In the genomic region with DNA sequence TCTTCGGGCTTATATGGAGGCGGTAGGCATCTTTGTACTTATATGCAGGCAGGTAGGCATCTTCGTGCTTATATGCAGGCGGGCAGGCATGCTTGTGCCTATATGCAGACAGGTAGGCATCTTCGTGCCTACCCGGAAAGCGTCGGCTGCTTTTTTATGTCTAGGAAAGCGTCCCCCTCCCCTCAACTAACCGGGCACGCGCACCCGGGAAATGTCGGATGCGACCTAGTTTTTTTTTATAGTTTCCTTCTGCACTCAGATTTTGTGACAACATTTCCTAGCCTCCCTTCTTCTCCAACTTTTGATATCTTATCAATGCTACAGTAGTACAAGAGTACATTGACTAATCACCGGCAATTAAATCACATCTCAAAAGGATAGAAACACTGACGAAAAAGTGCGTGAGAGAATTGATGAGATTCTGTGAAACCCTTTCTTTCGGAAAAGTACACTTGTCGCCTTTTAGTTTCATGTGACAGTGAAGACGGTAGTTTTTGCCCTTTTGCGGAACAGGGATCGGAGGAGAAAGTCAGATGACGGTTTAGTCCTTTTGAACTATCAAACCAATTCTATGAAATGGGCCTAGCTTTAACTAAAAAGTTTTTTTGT, we compare ENCODE assay signal across 3 worm cellular contexts.
TF ChIP-seq lines count a peak whose summit lies in the region.

No protein-coding gene starts in this region.

TF ChIP-seq in whole organism, L1 larva, 84 proteins besides CTCF, POLR2A, EP300 and RAD21 (continued from another document and continues in another):
- TF ChIP-seq F16B12.6 (tag; optimal IDR thresholded peaks at IDR 0.05; lab: Kevin White, UChicago) (no peak), unc-98 (GFP tag; IDR thresholded peaks at IDR 0.05; lab: Robert Waterston, UW) (no peak), nhr-11 (tag; optimal IDR thresholded peaks at IDR 0.05; lab: Kevin White, UChicago) (no peak), ces-1 (GFP tag; optimal IDR thresholded peaks at IDR 0.05; lab: Kevin White, UChicago) (no peak), lin-39 (tag; optimal IDR thresholded peaks at IDR 0.05; lab: Kevin White, UChicago) (no peak), fkh-10 (GFP tag; optimal IDR thresholded peaks at IDR 0.05; lab: Kevin White, UChicago) (no peak), fos-1 (tag; optimal IDR thresholded peaks at IDR 0.05; lab: Kevin White, UChicago) (no peak), dsc-1 (tag; optimal IDR thresholded peaks at IDR 0.05; lab: Kevin White, UChicago) (no peak), grh-1 (GFP tag; IDR thresholded peaks at IDR 0.05; lab: Robert Waterston, UW) (peak; percentile 45; the same call in 1 of the 2 replicates), alr-1 (tag; optimal IDR thresholded peaks at IDR 0.05; lab: Kevin White, UChicago; ENCODE audit: borderline replicate concordance) (no peak), hlh-17 (GFP tag; optimal IDR thresholded peaks at IDR 0.05; lab: Kevin White, UChicago; ENCODE audit: borderline replicate concordance) (no peak), nhr-71 (tag; optimal IDR thresholded peaks at IDR 0.05; lab: Kevin White, UChicago) (peak; percentile 71), nhr-90 (tag; optimal IDR thresholded peaks at IDR 0.05; lab: Kevin White, UChicago; ENCODE audit: poor library complexity) (peak; percentile 34), mdl-1 (tag; optimal IDR thresholded peaks at IDR 0.05; lab: Kevin White, UChicago) (peak in 1 of 2 experiments; percentile 6), C16A3.4 (tag; optimal IDR thresholded peaks at IDR 0.05; lab: Kevin White, UChicago) (no peak), xbp-1 (tag; optimal IDR thresholded peaks at IDR 0.05; lab: Kevin White, UChicago) (no peak), sup-37 (GFP tag; optimal IDR thresholded peaks at IDR 0.05; lab: Kevin White, UChicago) (no peak), unc-86 (tag; optimal IDR thresholded peaks at IDR 0.05; lab: Kevin White, UChicago) (no peak), irx-1 (tag; optimal IDR thresholded peaks at IDR 0.05; lab: Kevin White, UChicago) (no peak), unc-30 (tag; optimal IDR thresholded peaks at IDR 0.05; lab: Kevin White, UChicago) (no peak), pax-3 (tag; optimal IDR thresholded peaks at IDR 0.05; lab: Kevin White, UChicago) (no peak), nhr-237 (tag; optimal IDR thresholded peaks at IDR 0.05; lab: Kevin White, UChicago) (no peak), C34B4.2 (tag; optimal IDR thresholded peaks at IDR 0.05; lab: Kevin White, UChicago) (no peak), tbx-2 (tag; optimal IDR thresholded peaks at IDR 0.05; lab: Kevin White, UChicago) (peak; percentile 60), egl-27 (tag; optimal IDR thresholded peaks at IDR 0.05; lab: Kevin White, UChicago) (peak in 1 of 2 experiments; percentile 36), swsn-7 (tag; optimal IDR thresholded peaks at IDR 0.05; lab: Kevin White, UChicago) (no peak), dpl-1 (GFP tag; optimal IDR thresholded peaks at IDR 0.05; lab: Kevin White, UChicago) (peak in 1 of 3 experiments; percentile 18), ceh-88 (GFP tag; IDR thresholded peaks at IDR 0.05; lab: Robert Waterston, UW) (no peak), mep-1 (tag; optimal IDR thresholded peaks at IDR 0.05; lab: Kevin White, UChicago) (peak; percentile 26), ama-1 (optimal IDR thresholded peaks at IDR 0.05; lab: Kevin White, UChicago) (no peak), vab-15 (tag; optimal IDR thresholded peaks at IDR 0.05; lab: Kevin White, UChicago) (peak; percentile 49), sox-4 (tag; optimal IDR thresholded peaks at IDR 0.05; lab: Kevin White, UChicago) (no peak), rnt-1 (tag; optimal IDR thresholded peaks at IDR 0.05; lab: Kevin White, UChicago) (no peak), snpc-4 (tag; optimal IDR thresholded peaks at IDR 0.05; lab: Kevin White, UChicago) (no peak), zag-1 (tag; optimal IDR thresholded peaks at IDR 0.05; lab: Kevin White, UChicago) (no peak), ets-5 (GFP tag; IDR thresholded peaks at IDR 0.05; lab: Robert Waterston, UW) (no peak), efl-1 (optimal IDR thresholded peaks at IDR 0.05; lab: Kevin White, UChicago) (no peak), efl-1 (GFP tag; optimal IDR thresholded peaks at IDR 0.05 in 1 of 2; lab: Kevin White, UChicago) (no peak), blmp-1 (tag; optimal IDR thresholded peaks at IDR 0.05; lab: Kevin White, UChicago) (peak; percentile 97), lin-35 (GFP tag; optimal IDR thresholded peaks at IDR 0.05; lab: Kevin White, UChicago) (peak in 1 of 2 experiments; percentile 49), ceh-63 (GFP tag; optimal IDR thresholded peaks at IDR 0.05; lab: Kevin White, UChicago) (no peak), ceh-8 (GFP tag; optimal IDR thresholded peaks at IDR 0.05; lab: Kevin White, UChicago) (no peak)

TF ChIP-seq in whole organism, L2 larva, 48 proteins besides CTCF, POLR2A, EP300 and RAD21 (continued from another document):
- TF ChIP-seq crh-2 (tag; optimal IDR thresholded peaks at IDR 0.05; lab: Kevin White, UChicago) (peak; percentile 7), ztf-11 (tag; optimal IDR thresholded peaks at IDR 0.05; lab: Kevin White, UChicago) (no peak), gmeb-1 (tag; optimal IDR thresholded peaks at IDR 0.05; lab: Kevin White, UChicago) (peak; percentile 21), sma-3 (GFP tag; optimal IDR thresholded peaks at IDR 0.05; lab: Kevin White, UChicago) (peak; percentile 89), elt-3 (tag; optimal IDR thresholded peaks at IDR 0.05; lab: Kevin White, UChicago) (no peak), mbf-1 (tag; optimal IDR thresholded peaks at IDR 0.05; lab: Kevin White, UChicago) (no peak), nhr-77 (tag; optimal IDR thresholded peaks at IDR 0.05; lab: Kevin White, UChicago) (no peak), lin-39 (tag; optimal IDR thresholded peaks at IDR 0.05; lab: Kevin White, UChicago) (no peak), ZK546.5 (tag; optimal IDR thresholded peaks at IDR 0.05; lab: Kevin White, UChicago) (no peak), ceh-82 (tag; optimal IDR thresholded peaks at IDR 0.05; lab: Kevin White, UChicago) (no peak), sma-9 (GFP tag; optimal IDR thresholded peaks at IDR 0.05; lab: Kevin White, UChicago) (peak; percentile 96), sma-9 (tag; optimal IDR thresholded peaks at IDR 0.05; lab: Kevin White, UChicago) (peak; percentile 25), nhr-21 (tag; optimal IDR thresholded peaks at IDR 0.05; lab: Kevin White, UChicago) (peak; percentile 93), mab-5 (tag; optimal IDR thresholded peaks at IDR 0.05; lab: Kevin White, UChicago) (peak; percentile 12), snpc-4 (tag; optimal IDR thresholded peaks at IDR 0.05; lab: Kevin White, UChicago) (no peak), dmd-4 (tag; optimal IDR thresholded peaks at IDR 0.05; lab: Kevin White, UChicago) (no peak), nhr-6 (tag; optimal IDR thresholded peaks at IDR 0.05; lab: Kevin White, UChicago) (peak; percentile 17), nhr-23 (tag; optimal IDR thresholded peaks at IDR 0.05; lab: Kevin White, UChicago) (no peak), lin-13 (GFP tag; optimal IDR thresholded peaks at IDR 0.05; lab: Kevin White, UChicago) (no peak), Y55F3AM.14 (GFP tag; optimal IDR thresholded peaks at IDR 0.05; lab: Kevin White, UChicago) (no peak), unc-39 (tag; optimal IDR thresholded peaks at IDR 0.05; lab: Kevin White, UChicago) (no peak), unc-55 (GFP tag; optimal IDR thresholded peaks at IDR 0.05; lab: Kevin White, UChicago) (no peak), nhr-129 (tag; optimal IDR thresholded peaks at IDR 0.05; lab: Kevin White, UChicago) (peak; percentile 53), C34F6.9 (tag; optimal IDR thresholded peaks at IDR 0.05; lab: Kevin White, UChicago) (no peak), ceh-16 (tag; optimal IDR thresholded peaks at IDR 0.05; lab: Kevin White, UChicago) (no peak), peb-1 (tag; optimal IDR thresholded peaks at IDR 0.05; lab: Kevin White, UChicago) (no peak), blmp-1 (tag; optimal IDR thresholded peaks at IDR 0.05; lab: Kevin White, UChicago; ENCODE audit: insufficient read depth) (peak; percentile 93), unc-62 (GFP tag; optimal IDR thresholded peaks at IDR 0.05; lab: Kevin White, UChicago) (no peak), aly-2 (tag; optimal IDR thresholded peaks at IDR 0.05; lab: Kevin White, UChicago) (no peak), nhr-10 (tag; optimal IDR thresholded peaks at IDR 0.05; lab: Kevin White, UChicago) (no peak), ama-1 (optimal IDR thresholded peaks at IDR 0.05; lab: Kevin White, UChicago) (no peak), nhr-237 (tag; optimal IDR thresholded peaks at IDR 0.05; lab: Kevin White, UChicago) (no peak)

TF ChIP-seq in whole organism, young adult, 124 proteins besides CTCF, POLR2A, EP300 and RAD21 (continued from another document):
- TF ChIP-seq D2030.7 (GFP tag; IDR thresholded peaks at IDR 0.05; lab: Robert Waterston, UW) (no peak), pha-4 (tag; optimal IDR thresholded peaks at IDR 0.05; lab: Kevin White, UChicago) (no peak), nhr-27 (tag; optimal IDR thresholded peaks at IDR 0.05; lab: Kevin White, UChicago) (no peak), lin-54 (GFP tag; optimal IDR thresholded peaks at IDR 0.05; lab: Kevin White, UChicago) (no peak)
